Worm (Caenorhabditis elegans) whole organism, L1 larva: ENCODE data around the gene fmo-3.
A peak's percentile ranks its signal among the peaks of the same experiment; 100 is the strongest.

Experiments used
- C16A3.4 ChIP-seq: fragments of 150-350 bp; optimal IDR thresholded peaks from 2 replicates; lab custom pipeline; 2014; ENCODE audit warnings: missing biosample characterization, missing genetic modification characterization
- aly-2 ChIP-seq: fragments of 150-350 bp; optimal IDR thresholded peaks from 2 replicates; lab custom pipeline; 2014; ENCODE audit warnings: missing biosample characterization, missing genetic modification characterization
- blmp-1 ChIP-seq: fragments of 150-350 bp; optimal IDR thresholded peaks from 2 replicates; lab custom pipeline; 2014; ENCODE audit warnings: missing biosample characterization, missing genetic modification characterization
- ceh-63 ChIP-seq: fragments of 200-800 bp; sonication (Bioruptor generic); optimal IDR thresholded peaks from 2 replicates; lab custom pipeline; 2018; ENCODE audit warnings: mild to moderate bottlenecking, missing genetic modification characterization, missing compliant biosample characterization
- ceh-8 ChIP-seq: fragments of 200-800 bp; sonication (Bioruptor generic); optimal IDR thresholded peaks from 2 replicates; lab custom pipeline; 2018; ENCODE audit warnings: mild to moderate bottlenecking, missing genetic modification characterization, moderate library complexity, missing compliant biosample characterization
- ceh-82 ChIP-seq, 3 experiments: fragments of 150-350 bp in 1 of 3; sonication (generic microtip) in 2 of 3; optimal IDR thresholded peaks; 2 replicates each; lab custom pipeline; 2014 to 2017; ENCODE audit warnings: missing biosample characterization in 3 of 3, missing genetic modification characterization in 3 of 3
- ceh-88 ChIP-seq: fragments of 200-800 bp; sonication (Bioruptor generic); IDR thresholded peaks from 2 replicates; pipeline ENCODE4 v1.3.6; 2022; ENCODE audit warnings: missing genetic modification characterization, missing compliant biosample characterization
- ceh-90 ChIP-seq: sonication (generic microtip); optimal IDR thresholded peaks from 2 replicates; lab custom pipeline; 2016; ENCODE audit warnings: missing genetic modification characterization, missing compliant biosample characterization
- ces-1 ChIP-seq: fragments of 150-350 bp; optimal IDR thresholded peaks from 2 replicates; lab custom pipeline; 2014; ENCODE audit warnings: missing biosample characterization, missing genetic modification reagents, missing genetic modification characterization
- dpl-1 ChIP-seq, 3 experiments: fragments of 150-350 bp in 2 of 3; sonication (generic microtip) in 1 of 3; optimal IDR thresholded peaks; 2 replicates each; lab custom pipeline; 2014 to 2017; ENCODE audit warnings: missing biosample characterization in 3 of 3, missing genetic modification characterization in 3 of 3, missing genetic modification reagents in 3 of 3
- dsc-1 ChIP-seq: sonication (generic microtip); optimal IDR thresholded peaks from 2 replicates; lab custom pipeline; 2016; ENCODE audit warnings: mild to moderate bottlenecking, missing genetic modification characterization, missing compliant biosample characterization
- efl-1 ChIP-seq, 4 experiments: fragments of 150-350 bp; optimal IDR thresholded peaks in 3 of 4; peaks in 1 of 4; 1 replicate in 1 of 4; 2 replicates in 3 of 4; lab custom pipeline; 2014; ENCODE audit warnings: missing biosample characterization in 2 of 4, missing genetic modification characterization in 2 of 4, missing genetic modification reagents in 2 of 4
- egl-27 ChIP-seq, 2 experiments: fragments of 150-350 bp in 1 of 2; sonication (generic microtip); optimal IDR thresholded peaks; 3 replicates each; lab custom pipeline; 2017 to 2018; ENCODE audit warnings: missing biosample characterization in 2 of 2, missing genetic modification characterization in 2 of 2, missing genetic modification reagents in 2 of 2
- elt-2 ChIP-seq: sonication (generic microtip); optimal IDR thresholded peaks from 2 replicates; lab custom pipeline; 2016; ENCODE audit warnings: missing genetic modification characterization, mild to moderate bottlenecking, inconsistent platforms, missing compliant biosample characterization, missing genetic modification reagents
- elt-3 ChIP-seq, 6 experiments: fragments of 150-350 bp in 1 of 6; sonication (generic microtip); optimal IDR thresholded peaks; 2 replicates each; lab custom pipeline; 2017 to 2018; ENCODE audit warnings: missing biosample characterization in 6 of 6, missing genetic modification characterization in 6 of 6, inconsistent platforms in 1 of 6
- ets-5 ChIP-seq: fragments of 200-800 bp; sonication (Bioruptor generic); IDR thresholded peaks from 2 replicates; pipeline ENCODE4 v1.3.6; 2022; ENCODE audit warnings: missing genetic modification characterization, missing compliant biosample characterization
- fkh-4 ChIP-seq: sonication (generic microtip); optimal IDR thresholded peaks from 2 replicates; lab custom pipeline; 2016; ENCODE audit warnings: missing compliant biosample characterization, missing genetic modification characterization, borderline replicate concordance
- fos-1 ChIP-seq: fragments of 150-350 bp; optimal IDR thresholded peaks from 2 replicates; lab custom pipeline; 2014; ENCODE audit warnings: missing biosample characterization, missing genetic modification characterization
- hpl-2 ChIP-seq: fragments of 150-350 bp; optimal IDR thresholded peaks from 2 replicates; lab custom pipeline; 2014; ENCODE audit warnings: missing biosample characterization, missing genetic modification reagents, missing genetic modification characterization
- irx-1 ChIP-seq: sonication (generic microtip); optimal IDR thresholded peaks from 2 replicates; lab custom pipeline; 2016; ENCODE audit warnings: missing genetic modification characterization, missing compliant biosample characterization
- jun-1 ChIP-seq: fragments of 150-350 bp; optimal IDR thresholded peaks from 2 replicates; lab custom pipeline; 2014; ENCODE audit warnings: missing biosample characterization, missing genetic modification reagents, missing genetic modification characterization
- lin-14 ChIP-seq: fragments of 200-800 bp; sonication (Bioruptor generic); optimal IDR thresholded peaks from 2 replicates; lab custom pipeline; 2018; ENCODE audit warnings: mild to moderate bottlenecking, missing genetic modification characterization, moderate library complexity, missing compliant biosample characterization
- lin-15B ChIP-seq: fragments of 150-350 bp; sonication (generic microtip); optimal IDR thresholded peaks from 3 replicates; lab custom pipeline; 2014; ENCODE audit warnings: missing biosample characterization, missing genetic modification characterization
- lin-35 ChIP-seq, 2 experiments: fragments of 150-350 bp; optimal IDR thresholded peaks; 2 replicates each; lab custom pipeline; 2014; ENCODE audit warnings: missing biosample characterization in 2 of 2, missing genetic modification characterization in 2 of 2, missing genetic modification reagents in 2 of 2
- lir-3 ChIP-seq: sonication (generic microtip); optimal IDR thresholded peaks from 2 replicates; lab custom pipeline; 2016; ENCODE audit warnings: mild to moderate bottlenecking, missing genetic modification characterization, moderate library complexity, missing compliant biosample characterization; ENCODE audit not compliant: poor library complexity
- mef-2 ChIP-seq: fragments of 150-350 bp; optimal IDR thresholded peaks from 2 replicates; lab custom pipeline; 2014; ENCODE audit warnings: missing biosample characterization, missing genetic modification characterization
- nhr-12 ChIP-seq: sonication (generic microtip); optimal IDR thresholded peaks from 2 replicates; lab custom pipeline; 2017; ENCODE audit warnings: missing biosample characterization, missing genetic modification characterization
- nhr-19 ChIP-seq: fragments of 200-800 bp; sonication (Bioruptor generic); conservative IDR thresholded peaks from 2 replicates; pipeline ENCODE4 v1.3.6; 2022; ENCODE audit warnings: missing genetic modification characterization, missing compliant biosample characterization
- nhr-20 ChIP-seq: sonication (generic microtip); optimal IDR thresholded peaks from 2 replicates; lab custom pipeline; 2016; ENCODE audit warnings: mild to moderate bottlenecking, missing genetic modification characterization, missing compliant biosample characterization
- nhr-28 ChIP-seq: fragments of 150-350 bp; optimal IDR thresholded peaks from 2 replicates; lab custom pipeline; 2014; ENCODE audit warnings: missing biosample characterization, missing genetic modification characterization
- nhr-71 ChIP-seq: sonication (generic microtip); optimal IDR thresholded peaks from 2 replicates; lab custom pipeline; 2016; ENCODE audit warnings: mild to moderate bottlenecking, missing genetic modification characterization, moderate library complexity, missing compliant biosample characterization
- nhr-77 ChIP-seq: fragments of 150-350 bp; optimal IDR thresholded peaks from 2 replicates; lab custom pipeline; 2014; ENCODE audit warnings: missing biosample characterization, missing genetic modification characterization
- nhr-84 ChIP-seq: sonication (generic microtip); optimal IDR thresholded peaks from 2 replicates; lab custom pipeline; 2017; ENCODE audit warnings: missing biosample characterization, missing genetic modification characterization
- nhr-85 ChIP-seq: sonication (generic microtip); peaks from one replicate; lab custom pipeline; 2016; ENCODE audit warnings: missing genetic modification characterization, inconsistent platforms, missing compliant biosample characterization
- nhr-90 ChIP-seq: sonication (generic microtip); optimal IDR thresholded peaks from 2 replicates; lab custom pipeline; 2016; ENCODE audit warnings: mild to moderate bottlenecking, missing genetic modification characterization, missing compliant biosample characterization; ENCODE audit not compliant: poor library complexity
- skn-1 ChIP-seq: fragments of 150-350 bp; optimal IDR thresholded peaks from 2 replicates; lab custom pipeline; 2014; ENCODE audit warnings: missing biosample characterization, missing genetic modification characterization
- snpc-4 ChIP-seq: fragments of 150-350 bp; optimal IDR thresholded peaks from 2 replicates; lab custom pipeline; 2014; ENCODE audit warnings: missing biosample characterization, missing genetic modification characterization
- sox-4 ChIP-seq: sonication (generic microtip); optimal IDR thresholded peaks from 2 replicates; lab custom pipeline; 2016; ENCODE audit warnings: missing genetic modification characterization, missing compliant biosample characterization
- sup-37 ChIP-seq: fragments of 200-800 bp; sonication (Bioruptor generic); optimal IDR thresholded peaks from 2 replicates; lab custom pipeline; 2018; ENCODE audit warnings: mild to moderate bottlenecking, missing genetic modification characterization, missing compliant biosample characterization
- tbx-2 ChIP-seq: sonication (generic microtip); optimal IDR thresholded peaks from 2 replicates; lab custom pipeline; 2016; ENCODE audit warnings: missing genetic modification characterization, missing compliant biosample characterization
- tlp-1 ChIP-seq: fragments of 150-350 bp; optimal IDR thresholded peaks from 2 replicates; lab custom pipeline; 2014; ENCODE audit warnings: missing biosample characterization, missing genetic modification characterization
- unc-130 ChIP-seq: fragments of 150-350 bp; optimal IDR thresholded peaks from 2 replicates; lab custom pipeline; 2017; ENCODE audit warnings: missing biosample characterization, missing genetic modification characterization, inconsistent platforms
- unc-30 ChIP-seq: sonication (generic microtip); optimal IDR thresholded peaks from 2 replicates; lab custom pipeline; 2017; ENCODE audit warnings: missing biosample characterization, missing genetic modification characterization
- unc-62 ChIP-seq: fragments of 150-350 bp; optimal IDR thresholded peaks from 2 replicates; lab custom pipeline; 2014; ENCODE audit warnings: missing biosample characterization, missing genetic modification reagents, missing genetic modification characterization
- xbp-1 ChIP-seq: sonication (generic microtip); optimal IDR thresholded peaks from 2 replicates; lab custom pipeline; 2016; ENCODE audit warnings: missing genetic modification characterization, missing compliant biosample characterization
- zag-1 ChIP-seq: fragments of 150-350 bp; optimal IDR thresholded peaks from 2 replicates; lab custom pipeline; 2014; ENCODE audit warnings: missing biosample characterization, missing genetic modification characterization
- zip-4 ChIP-seq: fragments of 200-800 bp; sonication (Bioruptor generic); optimal IDR thresholded peaks from 2 replicates; lab custom pipeline; 2018; ENCODE audit warnings: mild to moderate bottlenecking, missing genetic modification characterization, moderate library complexity, missing compliant biosample characterization
- ztf-11 ChIP-seq, 2 experiments: sonication (generic microtip); optimal IDR thresholded peaks; 2 replicates each; lab custom pipeline; 2016 to 2017; ENCODE audit warnings: missing genetic modification characterization in 2 of 2, missing biosample characterization in 1 of 2, missing compliant biosample characterization in 1 of 2

Gene fmo-3

ce11 chrIII:10714541-10714940 is 20.1 kb downstream of the fmo-3 start:
- TF ChIP-seq aly-2 (tag; lab: Kevin White, UChicago) (no peak), skn-1 (tag; lab: Kevin White, UChicago) (no peak), ceh-88 (GFP tag; lab: Robert Waterston, UW) (no peak), sup-37 (GFP tag; lab: Kevin White, UChicago) (no peak), zag-1 (tag; lab: Kevin White, UChicago) (no peak), blmp-1 (tag; lab: Kevin White, UChicago) (no peak), ceh-8 (peak; percentile 18), xbp-1 (no peak)

DNA sequence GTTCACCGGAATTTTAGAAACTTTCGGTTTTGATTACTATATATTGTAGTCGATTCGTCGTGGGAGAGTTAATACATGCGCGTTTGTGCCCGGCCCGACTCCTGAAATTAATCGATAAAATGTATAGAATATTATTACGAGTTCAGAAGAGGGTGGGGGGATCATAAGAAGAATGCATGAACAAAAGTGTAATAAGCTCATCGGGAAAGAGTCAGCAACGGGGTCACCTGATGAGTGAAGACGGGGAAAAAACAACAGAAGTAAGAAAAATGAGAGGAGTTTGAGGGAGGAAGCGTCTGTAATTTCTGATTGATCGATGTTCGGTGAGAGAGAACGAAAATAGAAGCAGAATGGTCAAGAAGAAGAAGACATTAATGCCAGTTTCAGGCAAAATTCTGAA is 21.6 kb downstream of the fmo-3 start, which contains the start of gene W09D10.4:
TSS of gene W09D10.4 (minus strand) at position 101 of the 400 bp plus-strand sequence.
- TF ChIP-seq nhr-71 (peak; percentile 31), snpc-4 (no peak), elt-2 (tag; lab: Kevin White, UChicago) (no peak), unc-30 (tag; lab: Kevin White, UChicago) (no peak), nhr-77 (tag; lab: Kevin White, UChicago) (no peak), dsc-1 (tag; lab: Kevin White, UChicago) (no peak), ceh-90 (no peak), lin-14 (GFP tag; lab: Kevin White, UChicago) (peak; percentile 52), hpl-2 (GFP tag; lab: Kevin White, UChicago) (no peak), ceh-8 (no peak), nhr-84 (no peak), tbx-2 (tag; lab: Kevin White, UChicago) (no peak), efl-1 (optimal IDR thresholded peaks at IDR 0.05; lab: Kevin White, UChicago) (no peak), efl-1 (GFP tag; optimal IDR thresholded peaks at IDR 0.05 in 1 of 2; lab: Kevin White, UChicago) (peak in 1 of 2 experiments; percentile 22)

ce11 chrIII:10717479-10717878 is 23.0 kb downstream of the fmo-3 start:
- no peak for TF ChIP-seq fos-1
- TF ChIP-seq aly-2 (tag; lab: Kevin White, UChicago), result no peak
- TF ChIP-seq snpc-4, result no peak
- TF ChIP-seq ztf-11 (tag; optimal IDR thresholded peaks at IDR 0.05; lab: Kevin White, UChicago), result no peak
- TF ChIP-seq sox-4, result no peak
- no peak for TF ChIP-seq egl-27 (tag; optimal IDR thresholded peaks at IDR 0.05; lab: Kevin White, UChicago)
- TF ChIP-seq nhr-19 (GFP tag; lab: Robert Waterston, UW), result peak; percentile 55
- TF ChIP-seq unc-130 (tag; lab: Kevin White, UChicago), result peak; percentile 50
- peak; percentile 78 for TF ChIP-seq nhr-71
- TF ChIP-seq lin-35 (GFP tag; optimal IDR thresholded peaks at IDR 0.05; lab: Kevin White, UChicago), result peak in 1 of 2 experiments; percentile 65
- no peak for TF ChIP-seq lin-15B (tag; lab: Kevin White, UChicago)
- TF ChIP-seq ets-5 (GFP tag; lab: Robert Waterston, UW), result no peak
- TF ChIP-seq nhr-28 (tag; lab: Kevin White, UChicago), result no peak
- TF ChIP-seq C16A3.4 (tag; lab: Kevin White, UChicago), result peak; percentile 48
- TF ChIP-seq elt-3 (tag; optimal IDR thresholded peaks at IDR 0.05; lab: Kevin White, UChicago), result peak in 4 of 6 experiments; percentile 58 to 90 (median 76)
- no peak for TF ChIP-seq unc-62 (GFP tag; lab: Kevin White, UChicago)
- no peak for TF ChIP-seq nhr-12 (tag; lab: Kevin White, UChicago)
- TF ChIP-seq nhr-20, result peak; percentile 69
- TF ChIP-seq nhr-84, result no peak
- TF ChIP-seq ceh-63 (GFP tag; lab: Kevin White, UChicago), result no peak
- TF ChIP-seq tbx-2 (tag; lab: Kevin White, UChicago), result peak; percentile 26
- TF ChIP-seq zip-4, result no peak
- TF ChIP-seq fkh-4 (tag; lab: Kevin White, UChicago), result no peak
- peak; percentile 92 for TF ChIP-seq nhr-85 (tag; lab: Kevin White, UChicago)
- TF ChIP-seq dsc-1 (tag; lab: Kevin White, UChicago), result no peak
- peak; percentile 22 for TF ChIP-seq jun-1 (tag; lab: Kevin White, UChicago)
- peak; percentile 90 for TF ChIP-seq blmp-1 (tag; lab: Kevin White, UChicago)
- TF ChIP-seq dpl-1 (GFP tag; optimal IDR thresholded peaks at IDR 0.05; lab: Kevin White, UChicago), result peak in 1 of 3 experiments; percentile 38
- no peak for TF ChIP-seq irx-1 (tag; lab: Kevin White, UChicago)
- peak; percentile 37 for TF ChIP-seq sup-37 (GFP tag; lab: Kevin White, UChicago)
- TF ChIP-seq ces-1, result no peak
- TF ChIP-seq lir-3, result no peak
- TF ChIP-seq nhr-90 (tag; lab: Kevin White, UChicago), result peak; percentile 67
- no peak for TF ChIP-seq tlp-1
- no peak for TF ChIP-seq zag-1 (tag; lab: Kevin White, UChicago)
- TF ChIP-seq elt-2 (tag; lab: Kevin White, UChicago), result no peak
- TF ChIP-seq mef-2 (tag; lab: Kevin White, UChicago), result no peak
- TF ChIP-seq ceh-82 (tag; optimal IDR thresholded peaks at IDR 0.05; lab: Kevin White, UChicago), result peak in 1 of 3 experiments; percentile 26
